Worm (Caenorhabditis elegans) whole organism, young adult: Measurements from ENCODE around the gene eri-9.
"Not testable (repeated sequence)": the region's sequence is repeated elsewhere in the genome, so short reads cannot be mapped to it uniquely, and the experiment has no call there.

ENCODE experiments used
- B0019.2 ChIP-seq: fragments of 200-800 bp; sonication (Bioruptor generic); conservative IDR thresholded peaks from 2 replicates; pipeline ENCODE4 v1.3.6; 2022; ENCODE audit warnings: missing genetic modification reagents, missing genetic modification characterization, missing compliant biosample characterization
- C06A6.2 ChIP-seq: fragments of 200-800 bp; sonication (Bioruptor generic); conservative IDR thresholded peaks from 2 replicates; pipeline ENCODE4 v1.3.6; 2022; ENCODE audit warnings: missing genetic modification characterization, missing compliant biosample characterization
- F33H1.4 ChIP-seq: fragments of 200-800 bp; sonication (Bioruptor generic); IDR thresholded peaks from 2 replicates; pipeline ENCODE4 v1.3.6; 2022; ENCODE audit warnings: missing genetic modification reagents, missing genetic modification characterization, missing compliant biosample characterization
- F37B4.10 ChIP-seq: fragments of 200-800 bp; sonication (Bioruptor generic); IDR thresholded peaks from 2 replicates; pipeline ENCODE4 v1.3.6; 2022; ENCODE audit warnings: missing genetic modification characterization, missing compliant biosample characterization
- K11D2.4 ChIP-seq: fragments of 200-800 bp; sonication (Bioruptor generic); IDR thresholded peaks from 2 replicates; pipeline ENCODE4 v1.3.6; 2022; ENCODE audit warnings: missing genetic modification reagents, missing genetic modification characterization, missing compliant biosample characterization
- T26A5.8 ChIP-seq: sonication (generic microtip); optimal IDR thresholded peaks from 2 replicates; lab custom pipeline; 2016; ENCODE audit warnings: missing genetic modification characterization, missing compliant biosample characterization
- Y67H2A.10 ChIP-seq: fragments of 200-800 bp; sonication (Bioruptor generic); conservative IDR thresholded peaks from 2 replicates; pipeline ENCODE4 v1.3.6; 2022; ENCODE audit warnings: missing genetic modification reagents, missing genetic modification characterization, missing compliant biosample characterization
- akir-1 ChIP-seq: fragments of 200-800 bp; sonication (Bioruptor generic); optimal IDR thresholded peaks from 2 replicates; lab custom pipeline; 2018; ENCODE audit warnings: mild to moderate bottlenecking, missing genetic modification characterization, moderate library complexity, missing compliant biosample characterization
- aptf-3 ChIP-seq: fragments of 200-800 bp; sonication (Bioruptor generic); IDR thresholded peaks from 2 replicates; pipeline ENCODE4 v1.3.6; 2022; ENCODE audit warnings: missing genetic modification characterization, missing compliant biosample characterization
- athp-1 ChIP-seq: sonication (generic microtip); optimal IDR thresholded peaks from 2 replicates; lab custom pipeline; 2017; ENCODE audit warnings: mild to moderate bottlenecking, missing genetic modification characterization, missing compliant biosample characterization
- attf-3 ChIP-seq: fragments of 200-800 bp; sonication (Bioruptor generic); conservative IDR thresholded peaks from 2 replicates; pipeline ENCODE4 v1.3.6; 2022; ENCODE audit warnings: missing genetic modification reagents, missing genetic modification characterization, missing compliant biosample characterization
- attf-6 ChIP-seq: fragments of 200-800 bp; sonication (Bioruptor generic); IDR thresholded peaks from 2 replicates; pipeline ENCODE4 v1.3.6; 2022; ENCODE audit warnings: missing genetic modification reagents, missing genetic modification characterization, missing compliant biosample characterization
- bed-1 ChIP-seq: fragments of 200-800 bp; sonication (Bioruptor generic); IDR thresholded peaks from 2 replicates; pipeline ENCODE4 v1.3.6; 2022; ENCODE audit warnings: missing genetic modification reagents, missing genetic modification characterization, missing compliant biosample characterization
- ccch-3 ChIP-seq: fragments of 200-800 bp; sonication (Bioruptor generic); optimal IDR thresholded peaks from 2 replicates; lab custom pipeline; 2018; ENCODE audit warnings: mild to moderate bottlenecking, missing genetic modification characterization, missing compliant biosample characterization
- ceh-100 ChIP-seq: fragments of 200-800 bp; sonication (Bioruptor generic); IDR thresholded peaks from 2 replicates; pipeline ENCODE4 v1.3.6; 2022; ENCODE audit warnings: missing genetic modification reagents, missing genetic modification characterization, missing compliant biosample characterization
- ceh-79 ChIP-seq: sonication (generic microtip); optimal IDR thresholded peaks from 2 replicates; lab custom pipeline; 2017; ENCODE audit warnings: mild to moderate bottlenecking, missing genetic modification characterization, missing compliant biosample characterization
- chd-7 ChIP-seq: sonication (generic microtip); optimal IDR thresholded peaks from 2 replicates; lab custom pipeline; 2016; ENCODE audit warnings: mild to moderate bottlenecking, missing genetic modification characterization, moderate library complexity, missing compliant biosample characterization
- efl-1 ChIP-seq: fragments of 150-350 bp; optimal IDR thresholded peaks from 2 replicates; lab custom pipeline; 2014; ENCODE audit warnings: missing biosample characterization, missing genetic modification reagents, missing genetic modification characterization
- egl-44 ChIP-seq: fragments of 200-800 bp; sonication (Bioruptor generic); IDR thresholded peaks from 2 replicates; pipeline ENCODE4 v1.3.6; 2022; ENCODE audit warnings: missing genetic modification reagents, missing genetic modification characterization, missing compliant biosample characterization
- ekl-4 ChIP-seq: fragments of 200-800 bp; sonication (Bioruptor generic); IDR thresholded peaks from 2 replicates; pipeline ENCODE4 v1.3.6; 2022; ENCODE audit warnings: missing genetic modification reagents, missing genetic modification characterization, missing compliant biosample characterization
- fkh-3 ChIP-seq: sonication (generic microtip); optimal IDR thresholded peaks from 2 replicates; lab custom pipeline; 2016; ENCODE audit warnings: mild to moderate bottlenecking, missing genetic modification characterization, missing compliant biosample characterization
- gei-17 ChIP-seq: fragments of 200-800 bp; sonication (Bioruptor generic); optimal IDR thresholded peaks from 2 replicates; lab custom pipeline; 2018; ENCODE audit warnings: mild to moderate bottlenecking, missing genetic modification characterization, missing compliant biosample characterization
- lin-54 ChIP-seq: fragments of 200-800 bp; sonication (Bioruptor generic); optimal IDR thresholded peaks from 2 replicates; lab custom pipeline; 2018; ENCODE audit warnings: mild to moderate bottlenecking, missing genetic modification characterization, missing compliant biosample characterization
- lsy-27 ChIP-seq: sonication (generic microtip); optimal IDR thresholded peaks from 2 replicates; lab custom pipeline; 2017; ENCODE audit warnings: missing genetic modification characterization, mild to moderate bottlenecking, missing compliant biosample characterization, antibody characterized with exemption, missing genotype, borderline replicate concordance; ENCODE audit not compliant: insufficient read depth
- madf-3 ChIP-seq: fragments of 200-800 bp; sonication (Bioruptor generic); IDR thresholded peaks from 2 replicates; pipeline ENCODE4 v1.3.6; 2022; ENCODE audit warnings: missing genetic modification reagents, missing genetic modification characterization, missing compliant biosample characterization
- mes-4 ChIP-seq: sonication (generic microtip); optimal IDR thresholded peaks from 2 replicates; lab custom pipeline; 2016; ENCODE audit warnings: missing genotype, missing genetic modification characterization, missing compliant biosample characterization
- nhr-120 ChIP-seq: fragments of 200-800 bp; sonication (Bioruptor generic); IDR thresholded peaks from 2 replicates; pipeline ENCODE4 v1.3.6; 2022; ENCODE audit warnings: missing genetic modification characterization, missing compliant biosample characterization
- sdz-38 ChIP-seq: sonication (generic microtip); optimal IDR thresholded peaks from 2 replicates; lab custom pipeline; 2016; ENCODE audit warnings: missing genotype, missing genetic modification characterization, missing compliant biosample characterization
- tbp1 ChIP-seq: fragments of 200-800 bp; sonication (Bioruptor generic); optimal IDR thresholded peaks from 2 replicates; lab custom pipeline; 2018; ENCODE audit warnings: mild to moderate bottlenecking, missing genetic modification characterization, missing compliant biosample characterization
- tbx-9 ChIP-seq: sonication (generic microtip); optimal IDR thresholded peaks from 2 replicates; lab custom pipeline; 2016; ENCODE audit warnings: borderline replicate concordance, missing genetic modification characterization, inconsistent platforms, missing compliant biosample characterization
- tlf-1 ChIP-seq: fragments of 200-800 bp; sonication (Bioruptor generic); optimal IDR thresholded peaks from 2 replicates; lab custom pipeline; 2018; ENCODE audit warnings: mild to moderate bottlenecking, missing genetic modification characterization, missing compliant biosample characterization
- unc-130 ChIP-seq: sonication (generic microtip); optimal IDR thresholded peaks from 2 replicates; lab custom pipeline; 2016; ENCODE audit warnings: missing genetic modification reagents, missing genetic modification characterization, missing compliant biosample characterization
- unc-62 ChIP-seq: fragments of 150-350 bp; optimal IDR thresholded peaks from 2 replicates; lab custom pipeline; 2014; ENCODE audit warnings: missing biosample characterization, missing genetic modification reagents, missing genetic modification characterization
- xnd-1 ChIP-seq: sonication (generic microtip); optimal IDR thresholded peaks from 2 replicates; lab custom pipeline; 2016; ENCODE audit warnings: missing genotype, missing genetic modification reagents, missing genetic modification characterization, missing compliant biosample characterization
- zfh-2 ChIP-seq: fragments of 200-800 bp; sonication (Bioruptor generic); conservative IDR thresholded peaks from 2 replicates; pipeline ENCODE4 v1.3.6; 2022; ENCODE audit warnings: missing genetic modification reagents, missing genetic modification characterization, missing compliant biosample characterization
- zim-3 ChIP-seq: sonication (generic microtip); optimal IDR thresholded peaks from 2 replicates; lab custom pipeline; 2017; ENCODE audit warnings: mild to moderate bottlenecking, missing genetic modification characterization, moderate library complexity, missing compliant biosample characterization
- ztf-25 ChIP-seq: fragments of 200-800 bp; sonication (Bioruptor generic); IDR thresholded peaks from 2 replicates; pipeline ENCODE4 v1.3.6; 2022; ENCODE audit warnings: missing genetic modification reagents, missing genetic modification characterization, missing compliant biosample characterization
- ztf-3 ChIP-seq: fragments of 200-800 bp; sonication (Bioruptor generic); optimal IDR thresholded peaks from 2 replicates; lab custom pipeline; 2018; ENCODE audit warnings: mild to moderate bottlenecking, missing genetic modification characterization, missing compliant biosample characterization
- ztf-6 ChIP-seq: fragments of 200-800 bp; sonication (Bioruptor generic); IDR thresholded peaks from 2 replicates; pipeline ENCODE4 v1.3.6; 2022; ENCODE audit warnings: missing genetic modification reagents, missing genetic modification characterization, missing compliant biosample characterization

The eri-9 gene

ce11 chrIII:4967236-4967635 is 35.0 kb downstream of the eri-9 start:
- no peak for TF ChIP-seq mes-4 (tag; lab: Kevin White, UChicago)
- no peak for TF ChIP-seq B0019.2
- TF ChIP-seq attf-3 (GFP tag; lab: Robert Waterston, UW): no peak
- TF ChIP-seq Y67H2A.10 (GFP tag; lab: Robert Waterston, UW): no peak
- no peak for TF ChIP-seq T26A5.8
- no peak for TF ChIP-seq tbx-9 (tag; lab: Kevin White, UChicago)
- TF ChIP-seq ceh-79 (tag; lab: Kevin White, UChicago): no peak
- TF ChIP-seq lsy-27 (tag; lab: Kevin White, UChicago): no peak
- TF ChIP-seq nhr-120 (GFP tag; lab: Robert Waterston, UW): no peak
- TF ChIP-seq tlf-1: no peak
- TF ChIP-seq gei-17 (GFP tag; lab: Kevin White, UChicago): no peak
- TF ChIP-seq chd-7 (tag; lab: Kevin White, UChicago): no peak
- no peak for TF ChIP-seq sdz-38
- no peak for TF ChIP-seq aptf-3 (GFP tag; lab: Robert Waterston, UW)
- TF ChIP-seq F37B4.10 (GFP tag; lab: Robert Waterston, UW): no peak
- no peak for TF ChIP-seq ztf-6 (GFP tag; lab: Robert Waterston, UW)
- no peak for TF ChIP-seq fkh-3
- TF ChIP-seq, all 124 proteins: peak for 0

- TF ChIP-seq akir-1 (GFP tag; lab: Kevin White, UChicago): no peak
- TF ChIP-seq bed-1 (GFP tag; lab: Robert Waterston, UW): no peak
- no peak for TF ChIP-seq mes-4 (tag; lab: Kevin White, UChicago)
- TF ChIP-seq egl-44 (GFP tag; lab: Robert Waterston, UW): no peak
- no peak for TF ChIP-seq ekl-4 (GFP tag; lab: Robert Waterston, UW)
- no peak for TF ChIP-seq ztf-25 (GFP tag; lab: Robert Waterston, UW)
- no peak for TF ChIP-seq xnd-1 (tag; lab: Kevin White, UChicago)
Measured at ce11 chrIII:4968146-4968545, 35.9 kb downstream of the eri-9 start.

- not testable (repeated sequence) for TF ChIP-seq zfh-2 (GFP tag; lab: Robert Waterston, UW); chd-7 (tag; lab: Kevin White, UChicago); efl-1 (GFP tag; lab: Kevin White, UChicago)
Measured at ce11 chrIII:4980367-4980766, 48.1 kb downstream of the eri-9 start, which contains the start of gene C27F2.6. C27F2.6 (minus strand) TSS chrIII:4980467.

ce11 chrIII:4983961-4984360 is 51.7 kb downstream of the eri-9 start:
- no peak for TF ChIP-seq lin-54 (GFP tag; lab: Kevin White, UChicago)
- TF ChIP-seq ztf-3: no peak
- no peak for TF ChIP-seq attf-3 (GFP tag; lab: Robert Waterston, UW)
- no peak for TF ChIP-seq tlf-1
- no peak for TF ChIP-seq tbp1 (GFP tag; lab: Kevin White, UChicago)
- no peak for TF ChIP-seq unc-62 (GFP tag; lab: Kevin White, UChicago)
- TF ChIP-seq C06A6.2 (GFP tag; lab: Robert Waterston, UW): no peak
- no peak for TF ChIP-seq attf-6
- TF ChIP-seq K11D2.4 (GFP tag; lab: Robert Waterston, UW): no peak
- TF ChIP-seq madf-3 (GFP tag; lab: Robert Waterston, UW): no peak
- TF ChIP-seq F37B4.10 (GFP tag; lab: Robert Waterston, UW): no peak
- no peak for TF ChIP-seq zim-3 (tag; lab: Kevin White, UChicago)
- TF ChIP-seq athp-1 (tag; lab: Kevin White, UChicago): no peak
- no peak for TF ChIP-seq F33H1.4 (GFP tag; lab: Robert Waterston, UW)
- TF ChIP-seq ccch-3 (GFP tag; lab: Kevin White, UChicago): no peak
- TF ChIP-seq ztf-25 (GFP tag; lab: Robert Waterston, UW): no peak
- TF ChIP-seq ceh-100: no peak
- no peak for TF ChIP-seq unc-130 (GFP tag; lab: Kevin White, UChicago)
